Worm (Caenorhabditis elegans) whole organism, young adult: Measurements from ENCODE around the gene F38A5.8.

Experiments used
- B0035.1 ChIP-seq: sonication (generic microtip); optimal IDR thresholded peaks from 2 replicates; lab custom pipeline; 2016; ENCODE audit warnings: missing genetic modification characterization, mild to moderate bottlenecking, missing compliant biosample characterization, missing genotype, missing genetic modification reagents
- F22D6.2 ChIP-seq: sonication (generic microtip); optimal IDR thresholded peaks from 2 replicates; lab custom pipeline; 2016; ENCODE audit warnings: mild to moderate bottlenecking, missing genetic modification characterization, missing compliant biosample characterization
- F37B4.10 ChIP-seq: fragments of 200-800 bp; sonication (Bioruptor generic); IDR thresholded peaks from 2 replicates; pipeline ENCODE4 v1.3.6; 2022; ENCODE audit warnings: missing genetic modification characterization, missing compliant biosample characterization
- F39B2.1 ChIP-seq: fragments of 200-800 bp; sonication (Bioruptor generic); IDR thresholded peaks from 2 replicates; pipeline ENCODE4 v1.3.6; 2022; ENCODE audit warnings: missing genetic modification reagents, missing genetic modification characterization, missing compliant biosample characterization
- F57C9.4 ChIP-seq: sonication (generic microtip); optimal IDR thresholded peaks from 2 replicates; lab custom pipeline; 2017; ENCODE audit warnings: mild to moderate bottlenecking, missing genetic modification characterization, missing compliant biosample characterization
- aptf-3 ChIP-seq: fragments of 200-800 bp; sonication (Bioruptor generic); IDR thresholded peaks from 2 replicates; pipeline ENCODE4 v1.3.6; 2022; ENCODE audit warnings: missing genetic modification characterization, missing compliant biosample characterization
- atf-7 ChIP-seq: sonication (generic microtip); optimal IDR thresholded peaks from 2 replicates; lab custom pipeline; 2017; ENCODE audit warnings: mild to moderate bottlenecking, missing genetic modification characterization, missing compliant biosample characterization
- attf-5 ChIP-seq: fragments of 200-800 bp; sonication (Bioruptor generic); optimal IDR thresholded peaks from 2 replicates; lab custom pipeline; 2018; ENCODE audit warnings: mild to moderate bottlenecking, missing genetic modification characterization, missing compliant biosample characterization
- bed-2 ChIP-seq: fragments of 200-800 bp; sonication (Bioruptor generic); IDR thresholded peaks from 2 replicates; pipeline ENCODE4 v1.3.6; 2022; ENCODE audit warnings: missing genetic modification reagents, missing genetic modification characterization, missing compliant biosample characterization
- cebp-1 ChIP-seq, 2 experiments: fragments of 200-800 bp in 1 of 2; sonication (Bioruptor generic) in 1 of 2; sonication (generic microtip) in 1 of 2; IDR thresholded peaks in 1 of 2; optimal IDR thresholded peaks in 1 of 2; 2 replicates each; pipeline versions ENCODE4 v1.3.6 to Lab custom; 2017 to 2022; ENCODE audit warnings: missing compliant biosample characterization in 2 of 2, missing genetic modification characterization in 2 of 2, mild to moderate bottlenecking in 1 of 2, missing genetic modification reagents in 1 of 2, moderate library complexity in 1 of 2
- chd-7 ChIP-seq: sonication (generic microtip); optimal IDR thresholded peaks from 2 replicates; lab custom pipeline; 2016; ENCODE audit warnings: mild to moderate bottlenecking, missing genetic modification characterization, moderate library complexity, missing compliant biosample characterization
- dpl-1 ChIP-seq: fragments of 150-350 bp; optimal IDR thresholded peaks from 2 replicates; lab custom pipeline; 2014; ENCODE audit warnings: missing biosample characterization, missing genetic modification reagents, missing genetic modification characterization
- egl-18 ChIP-seq: fragments of 200-800 bp; sonication (Bioruptor generic); IDR thresholded peaks from 2 replicates; pipeline ENCODE4 v1.3.6; 2022; ENCODE audit warnings: missing genetic modification reagents, missing genetic modification characterization, missing compliant biosample characterization
- egrh-3 ChIP-seq: fragments of 200-800 bp; sonication (Bioruptor generic); IDR thresholded peaks from 2 replicates; pipeline ENCODE4 v1.3.6; 2022; ENCODE audit warnings: missing genetic modification reagents, missing genetic modification characterization, missing compliant biosample characterization
- hlh-12 ChIP-seq: sonication (generic microtip); optimal IDR thresholded peaks from 2 replicates; lab custom pipeline; 2016; ENCODE audit warnings: missing genetic modification characterization, missing compliant biosample characterization
- hmg-1.2 ChIP-seq: fragments of 200-800 bp; sonication (Bioruptor generic); IDR thresholded peaks from 2 replicates; pipeline ENCODE4 v1.3.6; 2022; ENCODE audit warnings: missing genetic modification reagents, missing genetic modification characterization, missing compliant biosample characterization
- hmg-20 ChIP-seq: fragments of 200-800 bp; sonication (Bioruptor generic); IDR thresholded peaks from 2 replicates; pipeline ENCODE4 v1.3.6; 2022; ENCODE audit warnings: missing genetic modification reagents, missing genetic modification characterization, missing compliant biosample characterization
- hrde-1 ChIP-seq: sonication (generic microtip); optimal IDR thresholded peaks from 2 replicates; lab custom pipeline; 2016; ENCODE audit warnings: missing genetic modification characterization, mild to moderate bottlenecking, missing compliant biosample characterization, moderate library complexity, missing genotype, missing genetic modification reagents, borderline replicate concordance
- let-607 ChIP-seq, 2 experiments: fragments of 200-800 bp in 1 of 2; sonication (Bioruptor generic) in 1 of 2; sonication (generic microtip) in 1 of 2; optimal IDR thresholded peaks; 2 replicates each; lab custom pipeline; 2016 to 2018; ENCODE audit warnings: mild to moderate bottlenecking in 2 of 2, missing compliant biosample characterization in 2 of 2, missing genetic modification characterization in 2 of 2, moderate library complexity in 2 of 2, missing genotype in 1 of 2
- lin-26 ChIP-seq: fragments of 200-800 bp; sonication (Bioruptor generic); IDR thresholded peaks from 2 replicates; pipeline ENCODE4 v1.3.6; 2022; ENCODE audit warnings: missing genetic modification reagents, missing genetic modification characterization, missing compliant biosample characterization
- lin-40 ChIP-seq: sonication (generic microtip); optimal IDR thresholded peaks from 2 replicates; lab custom pipeline; 2016; ENCODE audit warnings: missing genetic modification characterization, mild to moderate bottlenecking, missing compliant biosample characterization, missing genotype, missing genetic modification reagents
- lin-54 ChIP-seq: fragments of 200-800 bp; sonication (Bioruptor generic); optimal IDR thresholded peaks from 2 replicates; lab custom pipeline; 2018; ENCODE audit warnings: mild to moderate bottlenecking, missing genetic modification characterization, missing compliant biosample characterization
- lsl-1 ChIP-seq: fragments of 200-800 bp; sonication (Bioruptor generic); optimal IDR thresholded peaks from 2 replicates; lab custom pipeline; 2018; ENCODE audit warnings: mild to moderate bottlenecking, missing genetic modification characterization, moderate library complexity, missing compliant biosample characterization
- madf-6 ChIP-seq: fragments of 200-800 bp; sonication (Bioruptor generic); IDR thresholded peaks from 2 replicates; pipeline ENCODE4 v1.3.6; 2022; ENCODE audit warnings: missing genetic modification reagents, missing genetic modification characterization, missing compliant biosample characterization
- madf-8 ChIP-seq: fragments of 200-800 bp; sonication (Bioruptor generic); conservative IDR thresholded peaks from 2 replicates; pipeline ENCODE4 v1.3.6; 2022; ENCODE audit warnings: missing genetic modification reagents, missing genetic modification characterization, missing compliant biosample characterization
- mcd-1 ChIP-seq: fragments of 200-800 bp; sonication (Bioruptor generic); IDR thresholded peaks from 2 replicates; pipeline ENCODE4 v1.3.6; 2022; ENCODE audit warnings: missing genetic modification reagents, missing genetic modification characterization, missing compliant biosample characterization
- mel-28 ChIP-seq: sonication (generic microtip); optimal IDR thresholded peaks from 2 replicates; lab custom pipeline; 2016; ENCODE audit warnings: borderline replicate concordance, mild to moderate bottlenecking, missing genetic modification characterization, missing compliant biosample characterization
- nhr-120 ChIP-seq: fragments of 200-800 bp; sonication (Bioruptor generic); IDR thresholded peaks from 2 replicates; pipeline ENCODE4 v1.3.6; 2022; ENCODE audit warnings: missing genetic modification characterization, missing compliant biosample characterization
- nhr-90 ChIP-seq: sonication (generic microtip); optimal IDR thresholded peaks from 2 replicates; lab custom pipeline; 2016; ENCODE audit warnings: missing genotype, mild to moderate bottlenecking, missing genetic modification characterization, missing compliant biosample characterization
- pbrm-1 ChIP-seq: fragments of 200-800 bp; sonication (Bioruptor generic); IDR thresholded peaks from 2 replicates; pipeline ENCODE4 v1.3.6; 2022; ENCODE audit warnings: missing genetic modification reagents, missing genetic modification characterization, missing compliant biosample characterization
- pha-4 ChIP-seq: fragments of 150-350 bp; sonication (generic microtip); optimal IDR thresholded peaks from 2 replicates; lab custom pipeline; 2014; ENCODE audit warnings: missing biosample characterization, missing genetic modification reagents, missing genetic modification characterization
- rec-8 ChIP-seq, 2 experiments: sonication (generic microtip); optimal IDR thresholded peaks; 2 replicates each; lab custom pipeline; 2016; ENCODE audit warnings: mild to moderate bottlenecking in 2 of 2, missing genetic modification characterization in 2 of 2, missing genetic modification reagents in 2 of 2, missing genotype in 2 of 2, missing biosample characterization in 1 of 2, missing compliant biosample characterization in 1 of 2, moderate library complexity in 1 of 2
- rpc-1 ChIP-seq, 2 experiments: fragments of 150-350 bp in 1 of 2; sonication (generic microtip) in 1 of 2; optimal IDR thresholded peaks; 2 replicates each; lab custom pipeline; 2014 to 2018; ENCODE audit warnings: missing biosample characterization in 1 of 2, missing genetic modification characterization in 1 of 2, missing genetic modification reagents in 1 of 2, missing genotype in 1 of 2
- sdz-38 ChIP-seq: sonication (generic microtip); optimal IDR thresholded peaks from 2 replicates; lab custom pipeline; 2016; ENCODE audit warnings: missing genotype, missing genetic modification characterization, missing compliant biosample characterization
- snpc-1.3 ChIP-seq: sonication (generic microtip); optimal IDR thresholded peaks from 2 replicates; lab custom pipeline; 2017; ENCODE audit warnings: missing genetic modification characterization, mild to moderate bottlenecking, missing compliant biosample characterization, antibody characterized with exemption, moderate library complexity, missing genotype, missing genetic modification reagents; ENCODE audit not compliant: insufficient read depth
- snpc-4 ChIP-seq, 5 experiments: fragments of 150-350 bp in 1 of 5; sonication (generic microtip) in 4 of 5; optimal IDR thresholded peaks; 2 replicates each; lab custom pipeline; 2014 to 2018; ENCODE audit warnings: missing genetic modification characterization in 5 of 5, missing biosample characterization in 3 of 5, antibody characterized with exemption in 2 of 5, mild to moderate bottlenecking in 2 of 5, missing compliant biosample characterization in 2 of 5, missing genotype in 2 of 5, moderate library complexity in 2 of 5, missing genetic modification reagents in 1 of 5
- tbp1 ChIP-seq: fragments of 200-800 bp; sonication (Bioruptor generic); optimal IDR thresholded peaks from 2 replicates; lab custom pipeline; 2018; ENCODE audit warnings: mild to moderate bottlenecking, missing genetic modification characterization, missing compliant biosample characterization
- tbx-9 ChIP-seq: sonication (generic microtip); optimal IDR thresholded peaks from 2 replicates; lab custom pipeline; 2016; ENCODE audit warnings: borderline replicate concordance, missing genetic modification characterization, inconsistent platforms, missing compliant biosample characterization
- unc-130 ChIP-seq: sonication (generic microtip); optimal IDR thresholded peaks from 2 replicates; lab custom pipeline; 2016; ENCODE audit warnings: missing genetic modification reagents, missing genetic modification characterization, missing compliant biosample characterization
- ztf-6 ChIP-seq: fragments of 200-800 bp; sonication (Bioruptor generic); IDR thresholded peaks from 2 replicates; pipeline ENCODE4 v1.3.6; 2022; ENCODE audit warnings: missing genetic modification reagents, missing genetic modification characterization, missing compliant biosample characterization

The F38A5.8 gene

ce11 chrIV:6555388-6556330 lies 43.9 kb upstream of the F38A5.8 start, which contains the start of gene paqr-1 (continued):
- TF ChIP-seq atf-7 = no peak
- TF ChIP-seq mcd-1 (GFP tag; lab: Robert Waterston, UW) = no peak; the same call in 1 of the 2 replicates
- no peak for TF ChIP-seq let-607 (tag; optimal IDR thresholded peaks at IDR 0.05; lab: Kevin White, UChicago)
- no peak for TF ChIP-seq nhr-120
- TF ChIP-seq snpc-1.3 (tag; lab: Kevin White, UChicago) = no peak
- peak; percentile 31 for TF ChIP-seq lin-54
- TF ChIP-seq tbp1 (GFP tag; lab: Kevin White, UChicago) = peak; percentile 1
- no peak for TF ChIP-seq snpc-4 (GFP tag; optimal IDR thresholded peaks at IDR 0.05; lab: Kevin White, UChicago)
- peak in 1 of 4 experiments; percentile 21 for TF ChIP-seq snpc-4 (tag; optimal IDR thresholded peaks at IDR 0.05; lab: Kevin White, UChicago)
- no peak for TF ChIP-seq B0035.1 (tag; lab: Kevin White, UChicago)
- TF ChIP-seq lin-26 (GFP tag; lab: Robert Waterston, UW) = no peak
- TF ChIP-seq nhr-90 = no peak
- TF ChIP-seq unc-130 (GFP tag; lab: Kevin White, UChicago) = no peak
- peak; percentile 77 for TF ChIP-seq cebp-1 (GFP tag; IDR thresholded peaks at IDR 0.05; lab: Robert Waterston, UW)
- peak; percentile 92 for TF ChIP-seq cebp-1 (tag; optimal IDR thresholded peaks at IDR 0.05; lab: Kevin White, UChicago)

ce11 chrIV:6556624-6557368 lies 42.8 kb upstream of the F38A5.8 start, which contains the start of gene try-3:
Gene try-3 (plus strand): TSS chrIV:6557155.
- peak; percentile 90 for TF ChIP-seq pbrm-1 (GFP tag; lab: Robert Waterston, UW)
- TF ChIP-seq hlh-12 (tag; lab: Kevin White, UChicago) = no peak
- TF ChIP-seq F39B2.1 = no peak
- peak; percentile 45 for TF ChIP-seq chd-7
- no peak for TF ChIP-seq F22D6.2 (tag; lab: Kevin White, UChicago)
- peak; percentile 70 for TF ChIP-seq hmg-1.2 (GFP tag; lab: Robert Waterston, UW)
- peak; percentile 42 for TF ChIP-seq mel-28 (tag; lab: Kevin White, UChicago)
- TF ChIP-seq madf-8 (GFP tag; lab: Robert Waterston, UW) = peak; percentile 42
- peak; percentile 42 for TF ChIP-seq F57C9.4 (tag; lab: Kevin White, UChicago)
- peak; percentile 56 for TF ChIP-seq lin-40 (tag; lab: Kevin White, UChicago)
- TF ChIP-seq aptf-3 = 0 out of 2 replicates have a peak, but pooled peaks have one; percentile 18
- peak; percentile 74 for TF ChIP-seq rpc-1 (optimal IDR thresholded peaks at IDR 0.05; lab: Kevin White, UChicago)
- peak; percentile 89 for TF ChIP-seq rpc-1 (tag; optimal IDR thresholded peaks at IDR 0.05; lab: Kevin White, UChicago)
- peak; percentile 32 for TF ChIP-seq lsl-1
- TF ChIP-seq egl-18 = no peak
- peak; percentile 73 for TF ChIP-seq egrh-3 (GFP tag; lab: Robert Waterston, UW)
- peak; percentile 75 for TF ChIP-seq snpc-1.3 (tag; lab: Kevin White, UChicago)
- TF ChIP-seq ztf-6 (GFP tag; lab: Robert Waterston, UW) = 0 out of 2 replicates have a peak, but pooled peaks have one; percentile 66
- TF ChIP-seq tbx-9 = no peak
- TF ChIP-seq sdz-38 (tag; lab: Kevin White, UChicago) = no peak
- TF ChIP-seq rec-8 (tag; optimal IDR thresholded peaks at IDR 0.05; lab: Kevin White, UChicago) = peak; percentile 18 to 46
- TF ChIP-seq hrde-1 (tag; lab: Kevin White, UChicago) = no peak
- TF ChIP-seq cebp-1 (GFP tag; IDR thresholded peaks at IDR 0.05; lab: Robert Waterston, UW) = peak; percentile 57
- peak; percentile 73 for TF ChIP-seq cebp-1 (tag; optimal IDR thresholded peaks at IDR 0.05; lab: Kevin White, UChicago)
- TF ChIP-seq madf-6 (GFP tag; lab: Robert Waterston, UW) = peak; percentile 73
- 0 out of 2 replicates have a peak, but pooled peaks have one; percentile 59 for TF ChIP-seq F37B4.10
- peak; percentile 54 for TF ChIP-seq attf-5 (GFP tag; lab: Kevin White, UChicago)
- TF ChIP-seq bed-2 (GFP tag; lab: Robert Waterston, UW) = 0 out of 2 replicates have a peak, but pooled peaks have one; percentile 55
- peak; percentile 15 for TF ChIP-seq dpl-1 (GFP tag; lab: Kevin White, UChicago)
- TF ChIP-seq hmg-20 (GFP tag; lab: Robert Waterston, UW) = peak; percentile 71
- TF ChIP-seq pha-4 (tag; lab: Kevin White, UChicago) = no peak
